Fruit fly (Drosophila melanogaster) ovary, adult (tissue): ENCODE results near the gene CG4053.

ENCODE experiments used
- CG17801 ChIP-seq: fragments of 200-800 bp; optimal IDR thresholded peaks from 2 replicates; lab custom pipeline; 2019; ENCODE audit warnings: missing biosample characterization, mild to moderate bottlenecking, missing genetic modification characterization, moderate library complexity; ENCODE audit not compliant: partially characterized antibody

The CG4053 gene

DNA sequence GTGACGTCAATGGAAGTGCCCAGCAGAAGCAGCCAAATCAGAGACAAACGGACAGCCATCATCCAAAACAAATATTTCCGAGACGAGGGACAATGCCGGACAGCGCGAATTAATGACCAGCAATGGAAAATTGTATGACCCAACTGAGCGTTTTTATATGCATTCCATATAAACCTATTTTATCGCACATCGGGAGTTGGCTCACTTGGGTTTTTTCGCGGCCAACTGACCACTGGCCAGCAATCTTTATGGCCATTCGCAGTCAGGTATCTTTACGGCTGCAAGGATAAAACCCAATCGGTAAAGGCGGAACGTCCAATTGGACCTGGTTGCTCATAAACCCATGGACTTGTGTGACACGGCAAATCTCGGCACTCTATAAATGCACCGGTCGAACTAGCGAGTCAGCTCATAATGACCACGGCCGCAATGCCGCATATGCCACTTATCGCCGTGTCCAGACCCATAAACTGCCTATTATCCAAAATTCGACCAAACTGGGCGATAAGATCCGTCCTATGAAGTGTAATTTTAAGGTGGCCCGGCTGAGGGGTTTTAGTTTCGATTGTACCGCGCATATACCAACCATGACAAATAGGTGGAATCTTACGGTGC, at the start of gene CG4053, which contains the start of gene CG31266:
Gene CG4053, minus strand, starts transcription at position 101 of the 615 bp plus-strand sequence.
Gene CG31266, plus strand, starts transcription at position 565 of the 615 bp plus-strand sequence.
- no peak for TF ChIP-seq CG17801

DNA sequence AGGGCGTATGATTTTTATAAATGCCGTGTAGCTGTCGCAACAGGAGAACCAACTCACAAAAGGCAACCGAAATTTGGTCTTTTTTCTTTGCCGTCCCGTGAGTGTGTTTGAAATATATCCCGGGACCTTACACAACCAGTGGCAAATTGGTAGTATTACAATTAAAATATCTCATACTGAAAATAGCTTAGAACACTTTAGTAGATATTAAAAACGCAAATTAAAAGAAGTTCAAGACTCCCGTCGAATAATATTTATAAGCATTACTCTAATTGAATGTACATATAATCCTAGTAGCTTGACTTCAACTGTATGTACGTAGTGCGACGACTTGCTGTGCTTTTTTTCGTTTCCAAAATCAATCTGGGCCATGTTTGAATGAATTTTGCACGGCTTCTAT, 46.1 kb upstream of the CG4053 start:
- TF ChIP-seq CG17801 = no peak

dm6 chr3R:17151376-17152026, 19.5 kb upstream of the CG4053 start, which contains the start of gene CG5292:
Gene CG5292 (plus strand): TSS chr3R:17151861.
- peak; percentile 27 for TF ChIP-seq CG17801

DNA sequence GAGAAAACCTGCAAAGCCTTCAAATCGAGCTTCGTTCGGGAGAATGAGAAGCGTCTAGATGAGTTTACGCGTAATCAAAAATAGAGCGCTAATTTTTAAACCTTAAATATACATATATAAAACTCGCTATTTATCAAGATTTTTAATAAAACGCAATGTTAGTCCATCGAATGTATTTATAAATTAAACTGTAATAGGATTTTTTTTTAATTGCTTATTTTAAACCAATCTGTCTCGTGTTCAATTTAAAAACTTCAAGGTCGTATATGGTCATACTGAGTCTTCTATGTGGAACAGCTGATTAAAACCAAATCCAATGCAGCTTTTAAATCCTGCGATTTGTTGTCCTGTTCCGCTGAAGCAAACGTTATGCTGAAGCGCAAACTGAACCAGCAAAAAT, 18.3 kb upstream of the CG4053 start, which contains the start of gene Smug:
Gene Smug, plus strand, starts transcription at position 301 of the 400 bp plus-strand sequence.
- TF ChIP-seq CG17801 = no peak

DNA sequence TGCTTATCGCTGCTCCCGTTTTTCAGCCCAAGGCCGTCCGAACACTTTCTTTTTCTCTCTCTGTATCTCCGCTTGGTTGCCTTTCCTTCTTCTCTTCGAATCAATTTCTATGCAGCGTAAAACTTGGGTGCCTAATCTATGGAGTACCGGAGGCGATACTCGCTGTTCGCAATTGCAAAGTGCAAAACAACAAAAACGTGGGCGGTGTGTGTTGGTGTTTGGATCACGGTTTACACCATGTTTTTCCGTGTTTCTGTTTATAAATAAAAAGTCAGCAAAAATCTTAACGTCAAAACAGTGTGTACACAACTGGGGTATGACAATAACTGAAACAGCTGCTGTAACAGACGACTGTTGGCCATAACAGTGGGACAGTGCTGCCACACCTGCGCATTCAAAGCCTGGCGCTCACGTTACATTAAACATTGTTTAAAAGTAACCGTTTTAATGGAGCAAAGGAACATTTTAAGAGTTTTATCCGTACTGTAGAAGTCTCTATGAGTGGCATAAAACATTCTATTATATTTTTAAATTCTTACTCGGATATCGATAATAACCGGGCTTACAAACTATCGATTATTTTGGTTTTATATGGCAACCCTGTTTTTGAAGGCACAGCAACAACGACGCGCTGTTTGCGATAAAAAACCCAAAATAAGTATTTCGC, 17.2 kb upstream of the CG4053 start, which contains the start of the genes m-cup and Det:
Gene m-cup, minus strand, starts transcription at position 333 of the 667 bp plus-strand sequence.
Gene Det, plus strand, starts transcription at position 588 of the 667 bp plus-strand sequence.
- TF ChIP-seq CG17801 = peak; percentile 44

- no peak for TF ChIP-seq CG17801
These were observed 15.7 kb upstream of the CG4053 start for dm6 chr3R:17147647-17148244.

dm6 chr3R:17142304-17142703, 10.3 kb upstream of the CG4053 start, which contains the start of gene TwdlW:
Gene TwdlW (minus strand): TSS chr3R:17142404.
- no peak for TF ChIP-seq CG17801

dm6 chr3R:17138699-17139098, 6.7 kb upstream of the CG4053 start, which contains the start of gene CG5265:
Gene CG5265 (plus strand): TSS chr3R:17138999.
- no peak for TF ChIP-seq CG17801

DNA sequence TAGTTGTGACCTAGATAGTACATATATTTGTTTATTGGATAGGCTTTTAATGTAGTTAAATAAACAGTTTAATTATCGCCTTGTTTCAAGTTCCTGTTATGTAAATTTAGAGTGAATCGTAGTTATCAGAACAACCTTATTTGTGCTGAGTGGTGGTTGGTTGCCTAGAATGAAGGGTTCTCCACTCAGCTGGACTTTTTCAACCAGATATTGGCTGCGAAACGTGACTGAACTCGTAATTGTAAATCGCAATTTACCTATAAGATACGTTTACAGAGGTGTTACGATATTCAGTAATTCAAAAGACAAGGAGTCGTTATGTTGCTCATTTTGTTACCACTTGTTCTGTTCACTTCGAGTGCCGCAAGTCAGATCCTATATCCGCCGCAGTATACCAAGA, 5.6 kb upstream of the CG4053 start, which contains the start of gene CG5255:
Gene CG5255, plus strand, starts transcription at position 301 of the 400 bp plus-strand sequence.
- no peak for TF ChIP-seq CG17801

DNA sequence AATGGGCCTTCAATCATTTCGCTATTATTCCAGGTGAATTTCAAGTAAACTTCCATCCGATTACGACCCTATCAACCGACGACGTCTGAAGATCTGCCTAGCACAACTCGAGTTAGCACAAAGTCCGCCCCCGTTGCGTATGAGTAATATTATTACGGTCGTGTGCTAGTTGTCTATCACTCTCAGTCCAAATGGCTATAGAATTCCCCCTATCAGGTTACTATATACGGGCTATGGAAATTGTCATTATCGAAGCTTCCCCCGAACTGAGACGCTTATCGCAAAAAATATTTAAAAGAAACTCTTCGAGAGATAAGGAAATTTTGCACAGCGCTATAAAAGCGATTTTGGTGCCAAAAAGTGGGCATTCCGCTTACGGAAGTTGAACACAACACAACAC, 3.7 kb upstream of the CG4053 start, which contains the start of gene CG5246:
Gene CG5246, plus strand, starts transcription at position 365 of the 400 bp plus-strand sequence.
- no peak for TF ChIP-seq CG17801

DNA sequence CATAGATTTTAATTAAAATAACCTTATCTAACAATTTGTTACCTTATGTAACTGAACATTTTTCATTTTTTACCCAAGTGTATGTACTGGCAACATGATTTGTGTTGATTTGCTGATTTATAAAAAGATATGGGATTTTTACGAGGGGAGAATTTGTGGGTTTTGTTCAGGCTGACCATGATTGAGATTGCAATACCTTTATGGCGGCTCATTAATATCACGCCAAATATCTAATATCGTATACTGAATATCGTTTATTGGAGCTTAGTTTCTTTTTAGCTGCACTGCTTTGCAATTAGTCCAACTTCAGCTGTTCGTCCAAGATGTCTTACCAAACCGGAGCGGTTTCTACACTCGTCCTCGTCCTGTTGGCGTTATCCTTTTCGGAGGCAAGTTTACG, 1.9 kb upstream of the CG4053 start, which contains the start of gene CG31267:
Gene CG31267, plus strand, starts transcription at position 301 of the 400 bp plus-strand sequence.
- no peak for TF ChIP-seq CG17801

DNA sequence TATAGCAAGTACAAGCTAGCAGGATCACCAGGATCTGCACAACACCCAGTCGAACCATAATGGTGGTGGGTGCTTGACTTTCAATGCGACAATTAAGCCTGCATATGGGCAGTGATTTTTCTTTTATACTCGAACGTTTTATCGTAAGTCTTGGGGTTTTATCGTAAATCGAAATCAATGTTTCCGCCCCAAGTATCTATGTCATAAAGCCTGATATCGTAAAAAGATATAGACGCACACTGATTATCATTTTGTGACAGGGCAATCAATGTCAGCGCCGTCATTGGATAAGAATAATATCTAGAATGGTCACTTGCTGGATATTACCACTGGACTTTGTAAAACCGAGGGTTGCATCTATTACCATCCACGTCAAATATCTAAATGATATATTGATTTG, 1.7 kb downstream of the CG4053 start, which contains the start of gene CG17475:
Gene CG17475, minus strand, starts transcription at position 101 of the 400 bp plus-strand sequence.
- no peak for TF ChIP-seq CG17801

dm6 chr3R:17127912-17128311, 4.1 kb downstream of the CG4053 start, which contains the start of gene CG31265:
Gene CG31265 (plus strand): TSS chr3R:17128212.
- no peak for TF ChIP-seq CG17801

DNA sequence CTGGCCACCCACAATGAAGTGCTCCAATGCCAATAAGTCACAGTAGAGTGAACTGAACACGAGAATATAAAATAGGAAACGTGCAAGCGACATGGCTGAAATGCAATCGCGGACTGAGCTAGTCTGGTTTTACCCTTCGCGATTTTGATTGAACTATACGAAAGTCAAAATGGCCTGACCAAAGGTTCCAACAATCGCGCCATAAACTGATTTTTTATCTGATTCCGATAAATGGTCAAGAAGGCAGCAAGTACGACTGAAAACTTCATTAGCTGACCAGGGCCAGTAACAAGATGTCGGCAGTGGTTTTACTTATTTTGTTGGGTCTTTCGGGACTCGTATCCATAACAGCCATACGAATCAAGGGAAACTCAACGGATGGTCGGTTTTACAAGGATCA, 5.2 kb downstream of the CG4053 start, which contains the start of the genes CG17477 and CG31269:
Gene CG17477, minus strand, starts transcription at position 101 of the 400 bp plus-strand sequence.
Gene CG31269, plus strand, starts transcription at position 289 of the 400 bp plus-strand sequence.
- TF ChIP-seq CG17801 = no peak

- no peak for TF ChIP-seq CG17801
These were observed 6.5 kb downstream of the CG4053 start, which contains the start of gene cher for dm6 chr3R:17125339-17126044. Gene cher (minus strand): TSS chr3R:17125389.
